Worm (Caenorhabditis elegans) whole organism, L1 larva: ENCODE measurements around the gene F44E7.5.
"Not testable (repeated sequence)": the region's sequence is repeated elsewhere in the genome, so short reads cannot be mapped to it uniquely, and the experiment has no call there.

Source experiments
- C34B4.2 ChIP-seq: sonication (generic microtip); optimal IDR thresholded peaks from 2 replicates; lab custom pipeline; 2017; ENCODE audit warnings: mild to moderate bottlenecking, missing genetic modification characterization, missing compliant biosample characterization
- F16B12.6 ChIP-seq: fragments of 150-350 bp; optimal IDR thresholded peaks from 2 replicates; lab custom pipeline; 2014; ENCODE audit warnings: missing biosample characterization, missing genetic modification characterization
- aly-2 ChIP-seq: fragments of 150-350 bp; optimal IDR thresholded peaks from 2 replicates; lab custom pipeline; 2014; ENCODE audit warnings: missing biosample characterization, missing genetic modification characterization
- blmp-1 ChIP-seq: fragments of 150-350 bp; optimal IDR thresholded peaks from 2 replicates; lab custom pipeline; 2014; ENCODE audit warnings: missing biosample characterization, missing genetic modification characterization
- ceh-63 ChIP-seq: fragments of 200-800 bp; sonication (Bioruptor generic); optimal IDR thresholded peaks from 2 replicates; lab custom pipeline; 2018; ENCODE audit warnings: mild to moderate bottlenecking, missing genetic modification characterization, missing compliant biosample characterization
- ceh-8 ChIP-seq: fragments of 200-800 bp; sonication (Bioruptor generic); optimal IDR thresholded peaks from 2 replicates; lab custom pipeline; 2018; ENCODE audit warnings: mild to moderate bottlenecking, missing genetic modification characterization, moderate library complexity, missing compliant biosample characterization
- ces-1 ChIP-seq: fragments of 150-350 bp; optimal IDR thresholded peaks from 2 replicates; lab custom pipeline; 2014; ENCODE audit warnings: missing biosample characterization, missing genetic modification reagents, missing genetic modification characterization
- dpl-1 ChIP-seq, 3 experiments: fragments of 150-350 bp in 2 of 3; sonication (generic microtip) in 1 of 3; optimal IDR thresholded peaks; 2 replicates each; lab custom pipeline; 2014 to 2017; ENCODE audit warnings: missing biosample characterization in 3 of 3, missing genetic modification characterization in 3 of 3, missing genetic modification reagents in 3 of 3
- dsc-1 ChIP-seq: sonication (generic microtip); optimal IDR thresholded peaks from 2 replicates; lab custom pipeline; 2016; ENCODE audit warnings: mild to moderate bottlenecking, missing genetic modification characterization, missing compliant biosample characterization
- efl-1 ChIP-seq, 4 experiments: fragments of 150-350 bp; optimal IDR thresholded peaks in 3 of 4; peaks in 1 of 4; 1 replicate in 1 of 4; 2 replicates in 3 of 4; lab custom pipeline; 2014; ENCODE audit warnings: missing biosample characterization in 2 of 4, missing genetic modification characterization in 2 of 4, missing genetic modification reagents in 2 of 4
- egl-13 ChIP-seq: sonication (generic microtip); optimal IDR thresholded peaks from 2 replicates; lab custom pipeline; 2016; ENCODE audit warnings: missing genotype, missing genetic modification reagents, missing genetic modification characterization, missing compliant biosample characterization
- ets-5 ChIP-seq: fragments of 200-800 bp; sonication (Bioruptor generic); IDR thresholded peaks from 2 replicates; pipeline ENCODE4 v1.3.6; 2022; ENCODE audit warnings: missing genetic modification characterization, missing compliant biosample characterization
- fkh-4 ChIP-seq: sonication (generic microtip); optimal IDR thresholded peaks from 2 replicates; lab custom pipeline; 2016; ENCODE audit warnings: missing compliant biosample characterization, missing genetic modification characterization, borderline replicate concordance
- fkh-8 ChIP-seq: sonication (generic microtip); optimal IDR thresholded peaks from 2 replicates; lab custom pipeline; 2016; ENCODE audit warnings: mild to moderate bottlenecking, missing genetic modification characterization, missing compliant biosample characterization
- fos-1 ChIP-seq: fragments of 150-350 bp; optimal IDR thresholded peaks from 2 replicates; lab custom pipeline; 2014; ENCODE audit warnings: missing biosample characterization, missing genetic modification characterization
- lin-13 ChIP-seq: fragments of 150-350 bp; optimal IDR thresholded peaks from 2 replicates; lab custom pipeline; 2014; ENCODE audit warnings: missing biosample characterization, missing genetic modification reagents, missing genetic modification characterization
- lin-15B ChIP-seq: fragments of 150-350 bp; sonication (generic microtip); optimal IDR thresholded peaks from 3 replicates; lab custom pipeline; 2014; ENCODE audit warnings: missing biosample characterization, missing genetic modification characterization
- lir-3 ChIP-seq: sonication (generic microtip); optimal IDR thresholded peaks from 2 replicates; lab custom pipeline; 2016; ENCODE audit warnings: mild to moderate bottlenecking, missing genetic modification characterization, moderate library complexity, missing compliant biosample characterization; ENCODE audit not compliant: poor library complexity
- nhr-19 ChIP-seq: fragments of 200-800 bp; sonication (Bioruptor generic); conservative IDR thresholded peaks from 2 replicates; pipeline ENCODE4 v1.3.6; 2022; ENCODE audit warnings: missing genetic modification characterization, missing compliant biosample characterization
- nhr-20 ChIP-seq: sonication (generic microtip); optimal IDR thresholded peaks from 2 replicates; lab custom pipeline; 2016; ENCODE audit warnings: mild to moderate bottlenecking, missing genetic modification characterization, missing compliant biosample characterization
- nhr-237 ChIP-seq: fragments of 150-350 bp; optimal IDR thresholded peaks from 2 replicates; lab custom pipeline; 2014; ENCODE audit warnings: missing biosample characterization, missing genetic modification characterization
- nhr-47 ChIP-seq: sonication (generic microtip); optimal IDR thresholded peaks from 2 replicates; lab custom pipeline; 2016; ENCODE audit warnings: mild to moderate bottlenecking, missing genetic modification characterization, moderate library complexity, missing compliant biosample characterization
- nhr-76 ChIP-seq: sonication (generic microtip); optimal IDR thresholded peaks from 2 replicates; lab custom pipeline; 2017; ENCODE audit warnings: missing biosample characterization, missing genetic modification characterization
- pag-3 ChIP-seq: sonication (generic microtip); optimal IDR thresholded peaks from 2 replicates; lab custom pipeline; 2017; ENCODE audit warnings: missing genetic modification characterization, mild to moderate bottlenecking, missing compliant biosample characterization, antibody characterized with exemption, borderline replicate concordance; ENCODE audit not compliant: insufficient read depth
- pax-3 ChIP-seq: fragments of 200-800 bp; sonication (Bioruptor generic); optimal IDR thresholded peaks from 2 replicates; lab custom pipeline; 2018; ENCODE audit warnings: mild to moderate bottlenecking, missing genetic modification characterization, moderate library complexity, missing compliant biosample characterization
- rnt-1 ChIP-seq: sonication (generic microtip); optimal IDR thresholded peaks from 2 replicates; lab custom pipeline; 2016; ENCODE audit warnings: mild to moderate bottlenecking, missing genetic modification characterization, moderate library complexity, missing compliant biosample characterization
- skn-1 ChIP-seq: fragments of 150-350 bp; optimal IDR thresholded peaks from 2 replicates; lab custom pipeline; 2014; ENCODE audit warnings: missing biosample characterization, missing genetic modification characterization
- sup-37 ChIP-seq: fragments of 200-800 bp; sonication (Bioruptor generic); optimal IDR thresholded peaks from 2 replicates; lab custom pipeline; 2018; ENCODE audit warnings: mild to moderate bottlenecking, missing genetic modification characterization, missing compliant biosample characterization
- tbx-2 ChIP-seq: sonication (generic microtip); optimal IDR thresholded peaks from 2 replicates; lab custom pipeline; 2016; ENCODE audit warnings: missing genetic modification characterization, missing compliant biosample characterization
- unc-30 ChIP-seq: sonication (generic microtip); optimal IDR thresholded peaks from 2 replicates; lab custom pipeline; 2017; ENCODE audit warnings: missing biosample characterization, missing genetic modification characterization
- ztf-4 ChIP-seq: fragments of 150-350 bp; optimal IDR thresholded peaks from 2 replicates; lab custom pipeline; 2014; ENCODE audit warnings: missing biosample characterization, missing genetic modification characterization

The F44E7.5 gene

DNA sequence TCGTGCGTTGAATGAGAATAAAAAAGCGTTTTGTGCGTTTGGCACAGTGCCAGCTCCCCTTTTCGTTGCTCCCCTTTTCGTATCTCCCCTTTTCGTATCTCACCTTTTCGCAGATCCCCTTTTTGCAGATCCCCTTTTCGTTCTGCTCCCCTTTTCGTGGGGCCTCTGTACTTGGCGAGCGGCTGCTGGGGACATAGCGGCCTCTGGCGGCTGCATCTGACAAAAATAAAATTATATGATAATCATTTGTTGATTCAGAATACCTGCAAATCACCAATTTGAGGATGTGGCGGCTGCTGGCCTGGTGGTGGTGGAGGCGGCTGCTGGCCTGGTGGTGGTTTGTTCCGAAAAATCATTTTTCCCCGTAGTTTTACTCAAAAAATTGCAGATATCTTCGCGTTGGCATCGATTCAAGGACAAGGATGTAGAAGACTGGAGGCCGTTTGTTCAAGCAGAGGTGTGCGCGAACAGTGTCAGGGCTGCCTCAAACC, 25.5 kb downstream of the F44E7.5 start, which contains the start of gene K09H11.11:
Gene K09H11.11 (minus strand): TSS at position 51 of the 491 bp plus-strand sequence.
- TF ChIP-seq fkh-4 (tag; lab: Kevin White, UChicago); ztf-4 (tag; lab: Kevin White, UChicago); ceh-8 (GFP tag; lab: Kevin White, UChicago): not testable (repeated sequence)

DNA sequence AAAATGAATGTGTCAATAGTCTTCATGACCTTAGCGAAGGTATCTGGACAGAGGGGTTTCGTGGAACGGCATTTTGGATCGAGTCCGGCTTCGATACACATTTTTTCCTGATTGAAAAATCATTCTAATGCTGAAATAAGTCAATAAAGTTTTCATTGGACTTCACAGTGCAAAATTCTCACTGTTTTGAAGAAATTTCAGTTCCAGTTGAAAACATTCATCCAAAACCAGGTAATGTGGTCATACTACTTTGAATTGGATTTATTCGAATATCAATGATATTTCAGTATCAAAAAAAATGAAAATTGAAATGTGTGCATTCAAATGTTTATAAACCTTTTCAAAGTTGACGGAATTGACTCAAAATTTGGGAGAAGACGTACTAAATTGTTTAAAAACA, 27.3 kb downstream of the F44E7.5 start, which contains the start of gene pgph-1:
Gene pgph-1 (minus strand): TSS at position 101 of the 400 bp plus-strand sequence.
- no peak for TF ChIP-seq sup-37 (GFP tag; lab: Kevin White, UChicago)
- TF ChIP-seq blmp-1: no peak
- TF ChIP-seq pax-3 (tag; lab: Kevin White, UChicago): no peak
- TF ChIP-seq nhr-19 (GFP tag; lab: Robert Waterston, UW): no peak
- no peak for TF ChIP-seq ceh-63 (GFP tag; lab: Kevin White, UChicago)
- no peak for TF ChIP-seq nhr-76 (tag; lab: Kevin White, UChicago)
- no peak for TF ChIP-seq tbx-2 (tag; lab: Kevin White, UChicago)
- no peak for TF ChIP-seq ces-1 (GFP tag; lab: Kevin White, UChicago)
- no peak for TF ChIP-seq aly-2
- TF ChIP-seq nhr-20 (tag; lab: Kevin White, UChicago): no peak
- TF ChIP-seq rnt-1 (tag; lab: Kevin White, UChicago): no peak
- TF ChIP-seq lin-15B: no peak
- TF ChIP-seq dpl-1 (GFP tag; optimal IDR thresholded peaks at IDR 0.05; lab: Kevin White, UChicago): no peak
- no peak for TF ChIP-seq lir-3
- TF ChIP-seq lin-13 (GFP tag; lab: Kevin White, UChicago): no peak
- no peak for TF ChIP-seq F16B12.6 (tag; lab: Kevin White, UChicago)
- no peak for TF ChIP-seq skn-1
- no peak for TF ChIP-seq C34B4.2

DNA sequence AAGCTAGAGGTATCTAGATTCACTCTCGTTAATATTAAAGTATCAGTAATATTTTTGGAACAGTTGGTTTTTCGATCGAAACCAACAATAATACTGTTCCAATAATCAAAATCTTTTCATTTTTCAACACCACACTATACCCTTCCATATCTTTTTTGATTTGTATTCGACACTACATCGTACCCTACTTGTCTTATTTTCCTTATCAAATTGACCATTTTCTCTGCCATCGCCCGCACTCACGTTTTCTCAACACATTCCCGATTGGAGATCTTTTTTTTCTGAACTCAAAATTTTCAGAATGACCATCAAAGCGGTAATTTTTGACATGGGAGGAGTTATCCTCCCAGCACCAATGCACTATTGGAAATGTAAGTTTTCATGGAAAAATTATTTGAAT, 33.2 kb downstream of the F44E7.5 start, which contains the start of gene acds-10:
Gene acds-10 (plus strand): TSS at position 301 of the 400 bp plus-strand sequence.
- TF ChIP-seq skn-1: no peak
- no peak for TF ChIP-seq efl-1 (optimal IDR thresholded peaks at IDR 0.05; lab: Kevin White, UChicago)
- TF ChIP-seq efl-1 (GFP tag; optimal IDR thresholded peaks at IDR 0.05 in 1 of 2; lab: Kevin White, UChicago): peak in 1 of 2 experiments; percentile 18
- no peak for TF ChIP-seq fkh-4 (tag; lab: Kevin White, UChicago)
- no peak for TF ChIP-seq pag-3 (tag; lab: Kevin White, UChicago)
- TF ChIP-seq unc-30 (tag; lab: Kevin White, UChicago): no peak
- no peak for TF ChIP-seq ets-5 (GFP tag; lab: Robert Waterston, UW)
- TF ChIP-seq fkh-8 (tag; lab: Kevin White, UChicago): no peak

DNA sequence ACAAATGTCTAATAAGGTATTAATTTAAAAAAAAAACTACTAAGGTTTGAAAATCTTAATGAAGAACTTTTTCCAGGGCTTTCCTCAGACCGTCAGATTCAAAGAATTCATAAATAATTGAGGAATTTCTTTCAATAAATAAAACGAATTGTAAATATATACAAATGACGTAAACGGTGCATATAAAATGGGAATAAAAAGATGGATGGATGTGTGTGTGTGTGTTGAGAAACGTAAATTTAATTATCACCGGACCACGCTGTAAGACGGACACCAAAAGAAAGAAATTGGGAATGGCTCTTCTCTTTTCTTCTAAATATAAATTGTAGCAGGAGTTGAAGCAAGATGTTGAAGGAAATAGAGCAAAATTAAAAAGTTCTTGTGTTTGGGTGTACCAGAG, 34.5 kb downstream of the F44E7.5 start:
- TF ChIP-seq ceh-63 (GFP tag; lab: Kevin White, UChicago) (peak; percentile 77), dpl-1 (GFP tag; optimal IDR thresholded peaks at IDR 0.05; lab: Kevin White, UChicago) (no peak)

DNA sequence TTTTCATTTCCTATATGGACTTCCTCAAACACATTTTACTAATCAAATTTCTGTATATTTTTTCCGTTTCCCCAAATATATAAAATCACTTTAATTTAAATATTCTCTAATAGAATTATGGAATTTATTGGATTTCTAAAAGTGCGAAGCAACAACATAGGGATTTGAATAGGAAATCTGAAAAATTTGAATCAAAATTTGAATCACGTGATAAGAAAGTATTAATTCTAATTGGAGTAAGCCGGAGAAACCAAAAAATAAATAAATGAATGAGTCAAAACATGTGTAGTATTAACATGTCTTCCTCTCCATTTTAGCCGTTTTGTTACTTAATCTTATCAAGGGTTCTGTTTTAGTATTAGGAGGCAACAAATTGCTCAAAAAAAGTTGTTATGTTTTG, 39.5 kb downstream of the F44E7.5 start:
- TF ChIP-seq nhr-237 (tag; lab: Kevin White, UChicago): no peak
- peak; percentile 55 for TF ChIP-seq egl-13 (tag; lab: Kevin White, UChicago)
- no peak for TF ChIP-seq fos-1 (tag; lab: Kevin White, UChicago)
- peak; percentile 22 for TF ChIP-seq nhr-47 (tag; lab: Kevin White, UChicago)
- no peak for TF ChIP-seq lir-3
- TF ChIP-seq lin-13 (GFP tag; lab: Kevin White, UChicago): no peak
- no peak for TF ChIP-seq tbx-2 (tag; lab: Kevin White, UChicago)
- TF ChIP-seq dsc-1 (tag; lab: Kevin White, UChicago): peak; percentile 87
